Fruit fly (Drosophila melanogaster) whole organism, embryonic: Measurements from ENCODE around the gene Alg12.

Source experiments
- Aef1 ChIP-seq: fragments of 200-800 bp; sonication (Bioruptor generic); IDR thresholded peaks from 3 replicates; pipeline ENCODE4 v1.3.6; 2022; ENCODE audit warnings: missing biosample characterization, missing genetic modification characterization
- Asciz ChIP-seq: fragments of 200-800 bp; sonication (Bioruptor generic); optimal IDR thresholded peaks from 2 replicates; lab custom pipeline; 2017; ENCODE audit warnings: missing biosample characterization, mild to moderate bottlenecking, missing genetic modification characterization, missing genetic modification reagents
- B-H1 ChIP-seq: fragments of 200-800 bp; sonication (Bioruptor generic); IDR thresholded peaks from 3 replicates; pipeline ENCODE4 v1.3.6; 2022; ENCODE audit warnings: missing biosample characterization, missing genetic modification characterization
- CG10209 ChIP-seq: fragments of 200-800 bp; sonication (Bioruptor generic); optimal IDR thresholded peaks from 3 replicates; lab custom pipeline; 2017; ENCODE audit warnings: missing biosample characterization, mild to moderate bottlenecking, missing genetic modification characterization, missing genetic modification reagents
- CG10959 ChIP-seq: fragments of 200-800 bp; sonication (Bioruptor generic); IDR thresholded peaks from 2 replicates; pipeline ENCODE4 v1.3.6; 2022; ENCODE audit warnings: missing biosample characterization, missing genetic modification characterization
- CG11085 ChIP-seq: fragments of 200-800 bp; sonication (Bioruptor generic); IDR thresholded peaks from 2 replicates; pipeline ENCODE4 v1.3.6; 2022; ENCODE audit warnings: missing biosample characterization, missing genetic modification characterization
- CG11247 ChIP-seq: fragments of 200-800 bp; sonication (Bioruptor generic); IDR thresholded peaks from 2 replicates; pipeline ENCODE4 v1.3.6; 2022; ENCODE audit warnings: missing biosample characterization, missing genetic modification characterization
- CG11456 ChIP-seq: fragments of 200-800 bp; sonication (Bioruptor generic); IDR thresholded peaks from 3 replicates; pipeline ENCODE4 v1.3.6; 2022; ENCODE audit warnings: missing biosample characterization, missing genetic modification characterization
- CG17802 ChIP-seq: fragments of 200-800 bp; sonication (Bioruptor generic); optimal IDR thresholded peaks from 2 replicates; lab custom pipeline; 2018; ENCODE audit warnings: missing biosample characterization, mild to moderate bottlenecking, missing genetic modification characterization, moderate library complexity
- CG31441 ChIP-seq: fragments of 200-800 bp; sonication (Bioruptor generic); IDR thresholded peaks from 2 replicates; pipeline ENCODE4 v1.3.6; 2022; ENCODE audit warnings: missing biosample characterization, missing genetic modification characterization
- CG32772 ChIP-seq: fragments of 200-800 bp; sonication (Bioruptor generic); IDR thresholded peaks from 2 replicates; pipeline ENCODE4 v1.3.6; 2022; ENCODE audit warnings: missing biosample characterization, missing genetic modification characterization
- CG6254 ChIP-seq: fragments of 200-800 bp; sonication (Bioruptor generic); optimal IDR thresholded peaks from 3 replicates; lab custom pipeline; 2017; ENCODE audit warnings: mild to moderate bottlenecking, missing biosample characterization, missing genetic modification reagents, missing genetic modification characterization
- CG6765 ChIP-seq: fragments of 200-800 bp; sonication (Bioruptor generic); optimal IDR thresholded peaks from 3 replicates; lab custom pipeline; 2017; ENCODE audit warnings: missing biosample characterization, mild to moderate bottlenecking, missing genetic modification characterization
- CG7786 ChIP-seq: fragments of 200-800 bp; sonication (Bioruptor generic); optimal IDR thresholded peaks from 2 replicates; lab custom pipeline; 2016; ENCODE audit warnings: missing biosample characterization, missing genetic modification characterization
- CG7928 ChIP-seq: fragments of 200-800 bp; sonication (Bioruptor generic); optimal IDR thresholded peaks from 2 replicates; lab custom pipeline; 2017; ENCODE audit warnings: missing biosample characterization, mild to moderate bottlenecking, missing genetic modification characterization
- CG9609 ChIP-seq: fragments of 200-800 bp; sonication (Bioruptor generic); optimal IDR thresholded peaks from 3 replicates; lab custom pipeline; 2016; ENCODE audit warnings: missing biosample characterization, missing genetic modification characterization
- Deaf1 ChIP-seq: fragments of 200-800 bp; optimal IDR thresholded peaks from 3 replicates; lab custom pipeline; 2019; ENCODE audit warnings: missing biosample characterization, mild to moderate bottlenecking, missing genetic modification characterization, moderate library complexity
- Ets97D ChIP-seq: fragments of 200-800 bp; sonication (Bioruptor generic); optimal IDR thresholded peaks from 3 replicates; lab custom pipeline; 2016; ENCODE audit warnings: missing biosample characterization, missing genetic modification characterization
- Fer1 ChIP-seq: fragments of 200-800 bp; sonication (Bioruptor generic); optimal IDR thresholded peaks from 2 replicates; lab custom pipeline; 2017; ENCODE audit warnings: missing biosample characterization, mild to moderate bottlenecking, missing genetic modification characterization
- GATAe ChIP-seq: fragments of 200-800 bp; sonication (Bioruptor generic); conservative IDR thresholded peaks from 2 replicates; pipeline ENCODE4 v1.3.6; 2022; ENCODE audit warnings: missing biosample characterization, missing genetic modification characterization
- Lim3 ChIP-seq: fragments of 200-800 bp; sonication (Bioruptor generic); IDR thresholded peaks from 2 replicates; pipeline ENCODE4 v1.3.6; 2022; ENCODE audit warnings: missing biosample characterization, missing genetic modification characterization
- MBD-R2 ChIP-seq: fragments of 200-800 bp; sonication (Bioruptor generic); IDR thresholded peaks from 2 replicates; pipeline ENCODE4 v1.3.6; 2022; ENCODE audit warnings: missing biosample characterization, missing genetic modification characterization
- Mes4 ChIP-seq: fragments of 200-800 bp; sonication (Bioruptor generic); optimal IDR thresholded peaks from 2 replicates; lab custom pipeline; 2016; ENCODE audit warnings: missing biosample characterization, missing genetic modification characterization
- NFAT ChIP-seq: fragments of 200-800 bp; sonication (Bioruptor generic); IDR thresholded peaks from 2 replicates; pipeline ENCODE4 v1.3.6; 2022; ENCODE audit warnings: missing biosample characterization, missing genetic modification characterization
- Opbp ChIP-seq: fragments of 200-800 bp; sonication (Bioruptor generic); IDR thresholded peaks from 3 replicates; pipeline ENCODE4 v1.3.6; 2022; ENCODE audit warnings: missing biosample characterization, missing genetic modification characterization; ENCODE audit not compliant: partially characterized antibody
- Pdp1 ChIP-seq, 2 experiments: fragments of 200-800 bp; sonication (Bioruptor generic); optimal IDR thresholded peaks; 3 replicates each; lab custom pipeline; 2016; ENCODE audit warnings: missing biosample characterization in 2 of 2, missing genetic modification characterization in 2 of 2, mild to moderate bottlenecking in 1 of 2, moderate library complexity in 1 of 2
- Sry-δ ChIP-seq: fragments of 200-800 bp; sonication (Bioruptor generic); optimal IDR thresholded peaks from 2 replicates; lab custom pipeline; 2016; ENCODE audit warnings: missing biosample characterization, missing genetic modification characterization
- Xbp1 ChIP-seq: fragments of 200-800 bp; sonication (Bioruptor generic); optimal IDR thresholded peaks from 3 replicates; lab custom pipeline; 2016; ENCODE audit warnings: missing biosample characterization, mild to moderate bottlenecking, missing genetic modification characterization
- az2 ChIP-seq: fragments of 200-800 bp; sonication (Bioruptor generic); optimal IDR thresholded peaks from 3 replicates; lab custom pipeline; 2016; ENCODE audit warnings: missing biosample characterization, missing genetic modification characterization
- bab2 ChIP-seq: fragments of 200-800 bp; sonication (Bioruptor generic); optimal IDR thresholded peaks from 2 replicates; lab custom pipeline; 2016; ENCODE audit warnings: missing biosample characterization, missing genetic modification characterization
- bowl ChIP-seq: fragments of 200-800 bp; sonication (Bioruptor generic); IDR thresholded peaks from 2 replicates; pipeline ENCODE4 v1.3.6; 2022; ENCODE audit warnings: missing biosample characterization, missing genetic modification characterization
- cad ChIP-seq: fragments of >200 bp; optimal IDR thresholded peaks from 2 replicates; lab custom pipeline; 2017; ENCODE audit warnings: missing biosample characterization, missing genetic modification characterization
- cato ChIP-seq: fragments of 200-800 bp; sonication (Bioruptor generic); optimal IDR thresholded peaks from 2 replicates; lab custom pipeline; 2016; ENCODE audit warnings: missing biosample characterization, missing genetic modification characterization, borderline replicate concordance
- crc ChIP-seq: fragments of 200-800 bp; sonication (Bioruptor generic); optimal IDR thresholded peaks from 2 replicates; lab custom pipeline; 2016; ENCODE audit warnings: missing biosample characterization, missing genetic modification characterization
- dpn ChIP-seq, 2 experiments: fragments of 200-800 bp; sonication (Bioruptor generic); optimal IDR thresholded peaks; 3 replicates each; lab custom pipeline; 2016; ENCODE audit warnings: missing biosample characterization in 2 of 2, missing genetic modification characterization in 2 of 2
- fd3F ChIP-seq: fragments of 200-800 bp; sonication (Bioruptor generic); optimal IDR thresholded peaks from 2 replicates; lab custom pipeline; 2018; ENCODE audit warnings: missing biosample characterization, mild to moderate bottlenecking, missing genetic modification characterization, moderate library complexity
- fd96Cb ChIP-seq: fragments of 200-800 bp; sonication (Bioruptor generic); optimal IDR thresholded peaks from 2 replicates; lab custom pipeline; 2018; ENCODE audit warnings: missing biosample characterization, mild to moderate bottlenecking, missing genetic modification characterization, moderate library complexity
- ind ChIP-seq: fragments of 200-800 bp; sonication (Bioruptor generic); optimal IDR thresholded peaks from 3 replicates; lab custom pipeline; 2016; ENCODE audit warnings: missing biosample characterization, missing genetic modification characterization
- knrl ChIP-seq: fragments of 200-800 bp; sonication (Bioruptor generic); IDR thresholded peaks from 3 replicates; pipeline ENCODE4 v1.3.6; 2022; ENCODE audit warnings: missing biosample characterization, missing genetic modification characterization; ENCODE audit not compliant: partially characterized antibody
- nmo ChIP-seq: fragments of 200-800 bp; sonication (Bioruptor generic); optimal IDR thresholded peaks from 2 replicates; lab custom pipeline; 2018; ENCODE audit warnings: missing biosample characterization, mild to moderate bottlenecking, missing genetic modification characterization, moderate library complexity
- nom ChIP-seq: fragments of 200-800 bp; sonication (Bioruptor generic); optimal IDR thresholded peaks from 2 replicates; lab custom pipeline; 2017; ENCODE audit warnings: missing biosample characterization, missing genetic modification characterization, mild to moderate bottlenecking, moderate library complexity, missing genetic modification reagents
- org-1 ChIP-seq: fragments of 200-800 bp; sonication (Bioruptor generic); optimal IDR thresholded peaks from 2 replicates; lab custom pipeline; 2017; ENCODE audit warnings: missing biosample characterization, missing genetic modification characterization
- pfk ChIP-seq: fragments of 200-800 bp; sonication (Bioruptor generic); optimal IDR thresholded peaks from 2 replicates; lab custom pipeline; 2018; ENCODE audit warnings: missing biosample characterization, mild to moderate bottlenecking, missing genetic modification characterization, moderate library complexity
- sc ChIP-seq, 3 experiments: fragments of >200 bp in 2 of 3; fragments of 200-800 bp in 1 of 3; sonication (Bioruptor generic) in 1 of 3; optimal IDR thresholded peaks; 2 replicates in 2 of 3; 3 replicates in 1 of 3; lab custom pipeline; 2017; ENCODE audit warnings: mild to moderate bottlenecking in 1 of 3, missing biosample characterization in 1 of 3, missing genetic modification characterization in 1 of 3, missing genetic modification reagents in 1 of 3
- sd ChIP-seq: fragments of 200-800 bp; sonication (Bioruptor generic); optimal IDR thresholded peaks from 3 replicates; lab custom pipeline; 2018; ENCODE audit warnings: missing biosample characterization, mild to moderate bottlenecking, missing genetic modification characterization, moderate library complexity
- seq ChIP-seq: fragments of 200-800 bp; sonication (Bioruptor generic); IDR thresholded peaks from 2 replicates; pipeline ENCODE4 v1.3.6; 2022; ENCODE audit warnings: missing biosample characterization, missing genetic modification characterization
- stc ChIP-seq: fragments of 200-800 bp; sonication (Bioruptor generic); IDR thresholded peaks from 2 replicates; pipeline ENCODE4 v1.3.6; 2022; ENCODE audit warnings: missing biosample characterization, missing genetic modification characterization
- stwl ChIP-seq: fragments of 200-800 bp; sonication (Bioruptor generic); optimal IDR thresholded peaks from 3 replicates; lab custom pipeline; 2018; ENCODE audit warnings: missing biosample characterization, mild to moderate bottlenecking, missing genetic modification characterization, moderate library complexity
- toy ChIP-seq: fragments of 200-800 bp; sonication (Bioruptor generic); IDR thresholded peaks from 2 replicates; pipeline ENCODE4 v1.3.6; 2022; ENCODE audit warnings: missing biosample characterization, missing genetic modification characterization

The Alg12 gene

DNA sequence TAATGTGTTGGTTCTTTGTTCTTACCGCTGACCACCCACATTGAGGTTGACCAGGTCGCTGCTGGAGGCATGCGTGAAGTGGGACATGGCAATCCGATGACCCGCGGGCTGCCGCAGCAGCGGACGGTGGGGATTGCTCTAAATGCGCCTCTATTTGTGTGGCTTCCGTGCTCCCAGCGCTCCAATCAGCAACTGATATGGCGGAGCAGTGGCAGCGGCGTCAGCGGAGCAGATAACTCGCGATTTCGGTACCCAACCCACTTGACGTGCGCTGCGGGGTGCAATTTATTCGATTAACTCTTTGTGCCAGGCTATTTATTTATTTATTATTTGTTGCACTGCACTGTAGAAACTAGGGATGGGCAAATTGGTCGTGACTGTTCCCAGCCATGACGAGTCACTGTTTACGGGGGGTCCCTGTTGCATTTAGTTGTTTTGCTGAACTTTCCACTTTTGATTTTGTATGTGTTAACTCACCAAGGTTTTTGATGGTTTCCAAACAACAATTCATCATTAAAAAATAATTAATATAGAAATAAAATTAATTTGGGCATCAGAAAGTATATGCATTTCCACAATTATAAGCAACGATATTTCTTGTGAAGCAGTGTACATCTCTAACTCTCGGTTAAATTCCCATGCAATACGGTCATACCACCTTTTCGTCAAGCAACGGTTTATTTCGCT is 44.5 kb downstream of the Alg12 start, which contains the start of the genes CG9467 and CG8526 (continued):
- TF ChIP-seq stc (GFP tag; lab: Robert Waterston, UW) = no peak; the same call in 1 of the 2 replicates
- TF ChIP-seq fd3F (GFP tag; lab: Kevin White, UChicago) = peak; percentile 58
- TF ChIP-seq Mes4 (GFP tag; lab: Kevin White, UChicago) = no peak
- no peak for TF ChIP-seq sd
- 0 out of 2 replicates have a peak, but pooled peaks have one; percentile 52 for TF ChIP-seq CG11085 (GFP tag; lab: Robert Waterston, UW)
- no peak for TF ChIP-seq Pdp1 (GFP tag; optimal IDR thresholded peaks at IDR 0.05; lab: Kevin White, UChicago)
- peak; percentile 43 for TF ChIP-seq CG10209 (GFP tag; lab: Kevin White, UChicago)
- TF ChIP-seq NFAT (GFP tag; lab: Robert Waterston, UW) = peak; percentile 64
- TF ChIP-seq MBD-R2 (GFP tag; lab: Robert Waterston, UW) = peak; percentile 57
- peak; percentile 66 for TF ChIP-seq stwl (tag; lab: Kevin White, UChicago)
- no peak for TF ChIP-seq bowl
- no peak for TF ChIP-seq crc (GFP tag; lab: Kevin White, UChicago)
- no peak for TF ChIP-seq seq (GFP tag; lab: Robert Waterston, UW)
- peak; percentile 36 for TF ChIP-seq fd96Cb
- no peak for TF ChIP-seq Deaf1 (tag; lab: Kevin White, UChicago)
- no peak for TF ChIP-seq Lim3
- TF ChIP-seq nmo = peak; percentile 91
- no peak for TF ChIP-seq CG17802 (tag; lab: Kevin White, UChicago)
- TF ChIP-seq Asciz (GFP tag; lab: Kevin White, UChicago) = no peak
- no peak for TF ChIP-seq pfk (GFP tag; lab: Kevin White, UChicago)
- TF ChIP-seq nom (GFP tag; lab: Kevin White, UChicago) = no peak
- TF ChIP-seq Aef1 = peak; percentile 69
- TF ChIP-seq cato = peak; percentile 44
- TF ChIP-seq CG6765 (GFP tag; lab: Kevin White, UChicago) = peak; percentile 2
- TF ChIP-seq CG11456 (GFP tag; lab: Robert Waterston, UW) = 0 out of 3 replicates have a peak, but pooled peaks have one; percentile 39
- TF ChIP-seq CG31441 (GFP tag; lab: Robert Waterston, UW) = peak; percentile 97
- TF ChIP-seq sc (optimal IDR thresholded peaks at IDR 0.05; lab: Kevin White, UChicago) = no peak
- TF ChIP-seq sc (GFP tag; optimal IDR thresholded peaks at IDR 0.05; lab: Kevin White, UChicago) = no peak
- TF ChIP-seq CG9609 = no peak
- TF ChIP-seq org-1 (GFP tag; lab: Kevin White, UChicago) = no peak
- no peak for TF ChIP-seq GATAe (GFP tag; lab: Robert Waterston, UW)
- peak; percentile 35; the same call in 1 of the 3 replicates for TF ChIP-seq Opbp (GFP tag; lab: Robert Waterston, UW)
- peak; percentile 49 for TF ChIP-seq bab2 (GFP tag; lab: Kevin White, UChicago)
- peak; percentile 43 for TF ChIP-seq Ets97D (GFP tag; lab: Kevin White, UChicago)
- TF ChIP-seq CG7928 (GFP tag; lab: Kevin White, UChicago) = peak; percentile 76
- TF ChIP-seq toy = no peak
- peak; percentile 51; the same call in 1 of the 2 replicates for TF ChIP-seq CG32772
- TF ChIP-seq CG6254 (GFP tag; lab: Kevin White, UChicago) = peak; percentile 61
- TF ChIP-seq Sry-δ (GFP tag; lab: Kevin White, UChicago) = peak; percentile 88
- 0 out of 2 replicates have a peak, but pooled peaks have one; percentile 29 for TF ChIP-seq CG11247
- TF ChIP-seq ind (GFP tag; lab: Kevin White, UChicago) = peak; percentile 79
- peak; percentile 80 for TF ChIP-seq Xbp1
- peak; percentile 52 to 71 for TF ChIP-seq dpn (GFP tag; optimal IDR thresholded peaks at IDR 0.05; lab: Kevin White, UChicago)
- TF ChIP-seq knrl (GFP tag; lab: Robert Waterston, UW) = peak; percentile 89
- no peak for TF ChIP-seq CG7786
- no peak for TF ChIP-seq CG10959 (GFP tag; lab: Robert Waterston, UW)
- TF ChIP-seq Fer1 (GFP tag; lab: Kevin White, UChicago) = peak; percentile 53
- TF ChIP-seq cad (GFP tag; lab: Kevin White, UChicago) = no peak
- TF ChIP-seq B-H1 (GFP tag; lab: Robert Waterston, UW) = no peak
- TF ChIP-seq az2 (GFP tag; lab: Kevin White, UChicago) = peak; percentile 23
